Worm (Caenorhabditis elegans): ENCODE measurements around the gene lin-45.

ce11 chrIV:6757614-6758013 is 9.2 kb upstream of the lin-45 start:
- no peak for TF ChIP-seq unc-62 (GFP tag; optimal IDR thresholded peaks at IDR 0.05)
- no peak for TF ChIP-seq nhr-12 (tag; optimal IDR thresholded peaks at IDR 0.05)
- no peak for TF ChIP-seq pqm-1 (tag; optimal IDR thresholded peaks at IDR 0.05)
- no peak for TF ChIP-seq ama-1 (optimal IDR thresholded peaks at IDR 0.05)
- no peak for TF ChIP-seq jun-1 (tag; optimal IDR thresholded peaks at IDR 0.05)

All from whole organism, L3 larva.